Worm (Caenorhabditis elegans): ENCODE measurements around the gene fbxc-49.

- TF ChIP-seq xbp-1 (tag; optimal IDR thresholded peaks at IDR 0.05) (no peak), efl-1 (optimal IDR thresholded peaks at IDR 0.05) (no peak), efl-1 (GFP tag; optimal IDR thresholded peaks at IDR 0.05 in 1 of 2) (no peak), ces-1 (GFP tag; optimal IDR thresholded peaks at IDR 0.05) (no peak), unc-62 (GFP tag; optimal IDR thresholded peaks at IDR 0.05) (no peak), swsn-7 (tag; optimal IDR thresholded peaks at IDR 0.05) (no peak), elt-3 (tag; optimal IDR thresholded peaks at IDR 0.05) (no peak), C34B4.2 (tag; optimal IDR thresholded peaks at IDR 0.05) (no peak), nhr-90 (tag; optimal IDR thresholded peaks at IDR 0.05; ENCODE audit: poor library complexity) (no peak), vab-15 (tag; optimal IDR thresholded peaks at IDR 0.05) (no peak)
These were observed 44.6 kb upstream of the fbxc-49 start, which contains the start of gene bath-19 for ce11 chrII:2039288-2039687.
